Worm (Caenorhabditis elegans): ENCODE data around the gene msrp-6.
"Not testable (repeated sequence)": the region's sequence is repeated elsewhere in the genome, so short reads cannot be mapped to it uniquely, and the experiment has no call there.

- TF ChIP-seq W03F9.2, him-1, dao-5 (tag; optimal IDR thresholded peaks at IDR 0.05): not testable (repeated sequence)
These were observed at the start of gene msrp-6 for ce11 chrII:2619148-2619547.

Measured in whole organism, L4/young adult.